Fruit fly (Drosophila melanogaster) whole organism, adult: Measurements from ENCODE around the gene Lcp65Aa.

ENCODE experiments used
- CG11617 ChIP-seq: fragments of 200-800 bp; sonication (Bioruptor generic); optimal IDR thresholded peaks from 2 replicates; lab custom pipeline; 2017; ENCODE audit warnings: mild to moderate bottlenecking, missing biosample characterization, missing genetic modification reagents, missing genetic modification characterization
- CG12768 ChIP-seq: fragments of 200-800 bp; sonication (Bioruptor generic); optimal IDR thresholded peaks from 2 replicates; lab custom pipeline; 2017; ENCODE audit warnings: missing biosample characterization, missing genetic modification characterization, mild to moderate bottlenecking, moderate library complexity, missing genetic modification reagents
- CG14711 ChIP-seq: fragments of 200-800 bp; sonication (Bioruptor generic); optimal IDR thresholded peaks from 2 replicates; lab custom pipeline; 2018; ENCODE audit warnings: missing biosample characterization, mild to moderate bottlenecking, missing genetic modification characterization, moderate library complexity
- CG1620 ChIP-seq: fragments of 200-800 bp; sonication (Bioruptor generic); optimal IDR thresholded peaks from 2 replicates; lab custom pipeline; 2016; ENCODE audit warnings: missing biosample characterization, missing genetic modification characterization
- CG33017 ChIP-seq: fragments of 200-800 bp; sonication (Bioruptor generic); optimal IDR thresholded peaks from 2 replicates; lab custom pipeline; 2018; ENCODE audit warnings: missing biosample characterization, mild to moderate bottlenecking, missing genetic modification characterization, moderate library complexity
- CG5204 ChIP-seq: fragments of 200-800 bp; sonication (Bioruptor generic); optimal IDR thresholded peaks from 2 replicates; lab custom pipeline; 2016; ENCODE audit warnings: missing biosample characterization, missing genetic modification characterization
- CG7045 ChIP-seq: fragments of 200-800 bp; sonication (Bioruptor generic); optimal IDR thresholded peaks from 2 replicates; lab custom pipeline; 2017; ENCODE audit warnings: missing biosample characterization, mild to moderate bottlenecking, missing genetic modification characterization
- CG7101 ChIP-seq: fragments of 200-800 bp; sonication (Bioruptor generic); optimal IDR thresholded peaks from 2 replicates; lab custom pipeline; 2018; ENCODE audit warnings: missing biosample characterization, mild to moderate bottlenecking, missing genetic modification characterization, moderate library complexity
- Clk ChIP-seq: fragments of 200-800 bp; sonication (Bioruptor generic); optimal IDR thresholded peaks from 2 replicates; lab custom pipeline; 2017; ENCODE audit warnings: missing biosample characterization, missing genetic modification characterization
- Crg-1 ChIP-seq: fragments of 200-800 bp; sonication (Bioruptor generic); optimal IDR thresholded peaks from 2 replicates; lab custom pipeline; 2016; ENCODE audit warnings: missing biosample characterization, missing genetic modification characterization
- Hr96 ChIP-seq: fragments of 200-800 bp; sonication (Bioruptor generic); optimal IDR thresholded peaks from 2 replicates; lab custom pipeline; 2016; ENCODE audit warnings: missing biosample characterization, missing genetic modification characterization
- Mnt ChIP-seq: fragments of 200-800 bp; sonication (Bioruptor generic); optimal IDR thresholded peaks from 2 replicates; lab custom pipeline; 2016; ENCODE audit warnings: missing biosample characterization, mild to moderate bottlenecking, missing genetic modification characterization
- bab1 ChIP-seq: fragments of 200-800 bp; sonication (Bioruptor generic); optimal IDR thresholded peaks from 3 replicates; lab custom pipeline; 2019; ENCODE audit warnings: missing biosample characterization, mild to moderate bottlenecking, missing genetic modification characterization, moderate library complexity
- cic ChIP-seq: fragments of 200-800 bp; sonication (Bioruptor generic); optimal IDR thresholded peaks from 2 replicates; lab custom pipeline; 2017; ENCODE audit warnings: missing biosample characterization, mild to moderate bottlenecking, missing genetic modification characterization, moderate library complexity
- cnc ChIP-seq, 2 experiments: fragments of >200 bp; optimal IDR thresholded peaks; 2 replicates each; lab custom pipeline; 2017
- kay ChIP-seq: fragments of 200-800 bp; sonication (Bioruptor generic); peaks from one replicate; lab custom pipeline; 2016; ENCODE audit warnings: missing biosample characterization, missing genetic modification characterization, borderline replicate concordance
- ovo ChIP-seq: fragments of 200-800 bp; sonication (Bioruptor generic); optimal IDR thresholded peaks from 2 replicates; lab custom pipeline; 2016; ENCODE audit warnings: missing biosample characterization, missing genetic modification characterization
- pad ChIP-seq: fragments of 200-800 bp; sonication (Bioruptor generic); optimal IDR thresholded peaks from 3 replicates; lab custom pipeline; 2017; ENCODE audit warnings: missing biosample characterization, missing genetic modification characterization, mild to moderate bottlenecking, moderate library complexity, missing genetic modification reagents
- tj ChIP-seq: fragments of 200-800 bp; sonication (Bioruptor generic); optimal IDR thresholded peaks from 3 replicates; lab custom pipeline; 2017; ENCODE audit warnings: missing biosample characterization, mild to moderate bottlenecking, missing genetic modification characterization, moderate library complexity
- toe ChIP-seq: fragments of 200-800 bp; sonication (Bioruptor generic); optimal IDR thresholded peaks from 2 replicates; lab custom pipeline; 2016; ENCODE audit warnings: missing biosample characterization, missing genetic modification characterization

Lcp65Aa gene

dm6 chr3L:6184884-6185438 is 33.9 kb downstream of the Lcp65Aa start, which contains the start of the genes D19B and CG43293:
TSS of gene D19B (minus strand) at chr3L:6184920.
TSS of gene CG43293 (plus strand) at chr3L:6185189.
- TF ChIP-seq Crg-1 (GFP tag; lab: Kevin White, UChicago) (peak; percentile 54), toe (peak; percentile 60), CG11617 (peak; percentile 82), pad (GFP tag; lab: Kevin White, UChicago) (peak; percentile 54), ovo (GFP tag; lab: Kevin White, UChicago) (peak; percentile 3), cnc (optimal IDR thresholded peaks at IDR 0.05; lab: Kevin White, UChicago) (no peak), CG7101 (tag; lab: Kevin White, UChicago) (peak; percentile 74), CG14711 (tag; lab: Kevin White, UChicago) (peak; percentile 74), Clk (peak; percentile 66), cic (peak; percentile 98), kay (GFP tag; lab: Kevin White, UChicago) (no peak), bab1 (peak; percentile 84), Mnt (peak; percentile 100), Hr96 (GFP tag; lab: Kevin White, UChicago) (peak; percentile 65), CG7045 (peak; percentile 78), CG33017 (peak; percentile 75), tj (peak; percentile 78), CG12768 (GFP tag; lab: Kevin White, UChicago) (peak; percentile 76), CG1620 (GFP tag; lab: Kevin White, UChicago) (peak; percentile 76), CG5204 (peak; percentile 64)

dm6 chr3L:6188995-6189927 is 38.2 kb downstream of the Lcp65Aa start, which contains the start of the genes D19A and CG7386:
TSS of gene D19A (minus strand) at chr3L:6189123.
TSS of gene CG7386 (plus strand) at chr3L:6189745.
- TF ChIP-seq toe (peak; percentile 53), CG11617 (peak; percentile 61), Clk (no peak), Mnt (peak; percentile 49), cnc (optimal IDR thresholded peaks at IDR 0.05; lab: Kevin White, UChicago) (no peak), CG1620 (GFP tag; lab: Kevin White, UChicago) (peak; percentile 60), CG14711 (tag; lab: Kevin White, UChicago) (peak; percentile 27), cic (no peak), Crg-1 (GFP tag; lab: Kevin White, UChicago) (no peak), CG12768 (GFP tag; lab: Kevin White, UChicago) (peak; percentile 1), CG7045 (peak; percentile 27), CG33017 (peak; percentile 70), pad (GFP tag; lab: Kevin White, UChicago) (no peak), kay (GFP tag; lab: Kevin White, UChicago) (no peak), bab1 (peak; percentile 79), ovo (GFP tag; lab: Kevin White, UChicago) (no peak), Hr96 (GFP tag; lab: Kevin White, UChicago) (peak; percentile 31), CG7101 (tag; lab: Kevin White, UChicago) (peak; percentile 72), CG5204 (peak; percentile 33), tj (peak; percentile 24)

dm6 chr3L:6192822-6193555 is 41.9 kb downstream of the Lcp65Aa start, which contains the start of the genes Sf3b6 and Tnpo:
TSS of gene Sf3b6 (minus strand) at chr3L:6193179.
TSS of gene Tnpo (plus strand) at chr3L:6193480.
- TF ChIP-seq CG7045 (peak; percentile 77), pad (GFP tag; lab: Kevin White, UChicago) (peak; percentile 66), CG14711 (tag; lab: Kevin White, UChicago) (peak; percentile 72), CG1620 (GFP tag; lab: Kevin White, UChicago) (peak; percentile 84), CG33017 (peak; percentile 75), CG5204 (peak; percentile 78), Mnt (peak; percentile 52), CG11617 (peak; percentile 85), Clk (peak; percentile 79), bab1 (peak; percentile 70), cnc (optimal IDR thresholded peaks at IDR 0.05; lab: Kevin White, UChicago) (no peak), toe (peak; percentile 90), cic (no peak), CG7101 (tag; lab: Kevin White, UChicago) (peak; percentile 86), ovo (GFP tag; lab: Kevin White, UChicago) (peak; percentile 73), Hr96 (GFP tag; lab: Kevin White, UChicago) (peak; percentile 78), Crg-1 (GFP tag; lab: Kevin White, UChicago) (peak; percentile 74), tj (peak; percentile 67), CG12768 (GFP tag; lab: Kevin White, UChicago) (peak; percentile 84), kay (GFP tag; lab: Kevin White, UChicago) (no peak)

- TF ChIP-seq CG14711 (tag; lab: Kevin White, UChicago) (no peak), CG1620 (GFP tag; lab: Kevin White, UChicago) (no peak), CG11617 (no peak), ovo (GFP tag; lab: Kevin White, UChicago) (peak; percentile 21), CG7045 (no peak)
Observed at dm6 chr3L:6193556-6194114, 42.5 kb downstream of the Lcp65Aa start.

- TF ChIP-seq CG5204, result no peak
- TF ChIP-seq cic, result no peak
- no peak for TF ChIP-seq CG12768 (GFP tag; lab: Kevin White, UChicago)
- TF ChIP-seq CG14711 (tag; lab: Kevin White, UChicago), result no peak
- TF ChIP-seq Hr96 (GFP tag; lab: Kevin White, UChicago), result no peak
- no peak for TF ChIP-seq CG33017
- no peak for TF ChIP-seq bab1
- no peak for TF ChIP-seq CG1620 (GFP tag; lab: Kevin White, UChicago)
- TF ChIP-seq tj, result no peak
- TF ChIP-seq Mnt, result no peak
- TF ChIP-seq cnc (optimal IDR thresholded peaks at IDR 0.05; lab: Kevin White, UChicago), result no peak
- TF ChIP-seq CG7045, result no peak
- TF ChIP-seq toe, result no peak
- TF ChIP-seq Clk, result no peak
- TF ChIP-seq Crg-1 (GFP tag; lab: Kevin White, UChicago), result no peak
- no peak for TF ChIP-seq ovo (GFP tag; lab: Kevin White, UChicago)
- TF ChIP-seq kay (GFP tag; lab: Kevin White, UChicago), result no peak
- TF ChIP-seq pad (GFP tag; lab: Kevin White, UChicago), result no peak
Observed at dm6 chr3L:6200173-6200572, 49.1 kb downstream of the Lcp65Aa start, which contains the start of gene CG8219. TSS of gene CG8219 (plus strand) at chr3L:6200473.
